Worm (Caenorhabditis elegans): Measurements from ENCODE around the gene srg-9.

DNA sequence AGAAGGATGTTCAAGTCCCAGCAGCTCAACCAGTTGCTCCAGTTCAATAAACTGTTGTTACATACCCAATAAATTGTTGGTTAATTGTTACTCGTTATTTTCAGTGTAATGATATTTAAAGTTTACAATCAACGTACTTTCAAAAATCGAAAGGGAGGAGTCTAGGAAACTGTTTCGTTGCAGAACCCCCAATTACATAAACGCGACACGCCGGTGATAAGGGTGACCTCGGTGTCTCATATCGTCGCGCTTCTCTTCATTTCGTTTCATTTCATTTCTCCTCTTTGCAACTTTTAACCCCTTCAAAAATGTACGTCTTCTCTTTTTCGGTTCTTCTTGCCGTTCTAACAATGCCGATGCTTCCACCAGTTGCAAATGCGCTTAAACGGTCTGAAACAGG, 48.7 kb downstream of the srg-9 start, which contains the start of gene C23G10.2:
- TF ChIP-seq elt-1 (tag; optimal IDR thresholded peaks at IDR 0.05; ENCODE audit: borderline replicate concordance, insufficient read depth) = no peak
- TF ChIP-seq nhr-12 (tag; optimal IDR thresholded peaks at IDR 0.05) = no peak
- no peak for TF ChIP-seq elt-3 (tag; optimal IDR thresholded peaks at IDR 0.05)
- no peak for TF ChIP-seq snpc-4 (tag; optimal IDR thresholded peaks at IDR 0.05)
- no peak for TF ChIP-seq nhr-76 (tag; optimal IDR thresholded peaks at IDR 0.05)
- no peak for TF ChIP-seq lsy-2 (tag; optimal IDR thresholded peaks at IDR 0.05)
- TF ChIP-seq unc-62 (GFP tag; optimal IDR thresholded peaks at IDR 0.05) = no peak
- TF ChIP-seq flh-1 (GFP tag; optimal IDR thresholded peaks at IDR 0.05) = no peak
- no peak for TF ChIP-seq M03D4.4 (tag; optimal IDR thresholded peaks at IDR 0.05)
- TF ChIP-seq ztf-11 (tag; optimal IDR thresholded peaks at IDR 0.05) = no peak
- TF ChIP-seq ham-2 (GFP tag; optimal IDR thresholded peaks at IDR 0.05) = no peak
- no peak for TF ChIP-seq sptf-1 (tag; optimal IDR thresholded peaks at IDR 0.05)
- no peak for TF ChIP-seq nhr-237 (tag; optimal IDR thresholded peaks at IDR 0.05)
